Worm (Caenorhabditis elegans): ENCODE measurements around the gene clec-178.
A peak's percentile ranks its signal among the peaks of the same experiment; 100 is the strongest.

clec-178 gene

ce11 chrIV:5632536-5632935 lies 21.2 kb upstream of the clec-178 start:
- TF ChIP-seq mep-1 (tag; optimal IDR thresholded peaks at IDR 0.05) (no peak), bed-3 (GFP tag; optimal IDR thresholded peaks at IDR 0.05) (no peak), mls-2 (tag; optimal IDR thresholded peaks at IDR 0.05) (no peak), sem-2 (GFP tag; optimal IDR thresholded peaks at IDR 0.05) (no peak), nhr-12 (tag; optimal IDR thresholded peaks at IDR 0.05) (no peak), flh-1 (GFP tag; optimal IDR thresholded peaks at IDR 0.05) (no peak), nhr-76 (tag; optimal IDR thresholded peaks at IDR 0.05) (no peak), nhr-2 (tag; optimal IDR thresholded peaks at IDR 0.05) (no peak), lin-32 (GFP tag; optimal IDR thresholded peaks at IDR 0.05) (no peak), elt-3 (tag; optimal IDR thresholded peaks at IDR 0.05) (no peak), hlh-1 (tag; optimal IDR thresholded peaks at IDR 0.05) (no peak), ztf-11 (tag; optimal IDR thresholded peaks at IDR 0.05) (no peak), cnd-1 (tag; optimal IDR thresholded peaks at IDR 0.05) (no peak), drap-1 (GFP tag; optimal IDR thresholded peaks at IDR 0.05) (no peak), nhr-28 (tag; optimal IDR thresholded peaks at IDR 0.05) (no peak), unc-62 (GFP tag; optimal IDR thresholded peaks at IDR 0.05) (no peak), unc-120 (tag; optimal IDR thresholded peaks at IDR 0.05; ENCODE audit: poor library complexity, severe bottlenecking) (no peak), sptf-1 (tag; optimal IDR thresholded peaks at IDR 0.05) (no peak), zip-8 (tag; optimal IDR thresholded peaks at IDR 0.05) (no peak), mab-5 (tag; optimal IDR thresholded peaks at IDR 0.05) (no peak)

DNA sequence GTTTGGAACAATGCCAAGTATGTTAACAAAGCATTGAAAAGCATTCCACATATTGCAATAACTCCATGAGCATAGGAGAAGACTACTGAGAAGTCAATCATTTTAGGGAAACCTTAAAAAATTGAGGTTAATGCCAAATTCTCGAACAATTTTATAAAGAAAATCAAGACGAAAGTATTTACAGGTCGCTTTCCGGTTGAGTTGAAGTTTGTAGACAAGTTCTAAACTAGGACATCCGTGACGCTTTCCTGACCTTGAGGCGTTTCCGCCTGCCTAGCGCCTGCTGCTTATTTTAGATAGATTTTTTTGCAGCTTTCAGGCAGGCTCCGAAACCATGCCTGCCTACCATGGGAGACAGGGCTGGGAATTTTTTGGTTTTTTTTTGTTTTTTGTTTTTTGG lies 18.2 kb upstream of the clec-178 start, which contains the start of gene srd-13:
TSS of gene srd-13 (minus strand) at position 101 of the 400 bp plus-strand sequence.
- TF ChIP-seq sptf-1 (tag; optimal IDR thresholded peaks at IDR 0.05) (no peak), ztf-11 (tag; optimal IDR thresholded peaks at IDR 0.05) (no peak), hlh-1 (tag; optimal IDR thresholded peaks at IDR 0.05) (no peak), lin-32 (GFP tag; optimal IDR thresholded peaks at IDR 0.05) (no peak), cnd-1 (tag; optimal IDR thresholded peaks at IDR 0.05) (no peak), elt-3 (tag; optimal IDR thresholded peaks at IDR 0.05) (no peak), ceh-43 (GFP tag; optimal IDR thresholded peaks at IDR 0.05) (no peak), sem-2 (GFP tag; optimal IDR thresholded peaks at IDR 0.05) (no peak), ces-1 (GFP tag; optimal IDR thresholded peaks at IDR 0.05) (no peak), ceh-83 (GFP tag; optimal IDR thresholded peaks at IDR 0.05) (no peak), unc-120 (tag; optimal IDR thresholded peaks at IDR 0.05; ENCODE audit: poor library complexity, severe bottlenecking) (no peak), elt-1 (tag; optimal IDR thresholded peaks at IDR 0.05; ENCODE audit: borderline replicate concordance, insufficient read depth) (no peak), drap-1 (GFP tag; optimal IDR thresholded peaks at IDR 0.05) (no peak), nhr-28 (tag; optimal IDR thresholded peaks at IDR 0.05) (no peak), nhr-237 (tag; optimal IDR thresholded peaks at IDR 0.05) (no peak), bed-3 (GFP tag; optimal IDR thresholded peaks at IDR 0.05) (no peak), mab-5 (tag; optimal IDR thresholded peaks at IDR 0.05) (no peak), nhr-76 (tag; optimal IDR thresholded peaks at IDR 0.05) (no peak)

DNA sequence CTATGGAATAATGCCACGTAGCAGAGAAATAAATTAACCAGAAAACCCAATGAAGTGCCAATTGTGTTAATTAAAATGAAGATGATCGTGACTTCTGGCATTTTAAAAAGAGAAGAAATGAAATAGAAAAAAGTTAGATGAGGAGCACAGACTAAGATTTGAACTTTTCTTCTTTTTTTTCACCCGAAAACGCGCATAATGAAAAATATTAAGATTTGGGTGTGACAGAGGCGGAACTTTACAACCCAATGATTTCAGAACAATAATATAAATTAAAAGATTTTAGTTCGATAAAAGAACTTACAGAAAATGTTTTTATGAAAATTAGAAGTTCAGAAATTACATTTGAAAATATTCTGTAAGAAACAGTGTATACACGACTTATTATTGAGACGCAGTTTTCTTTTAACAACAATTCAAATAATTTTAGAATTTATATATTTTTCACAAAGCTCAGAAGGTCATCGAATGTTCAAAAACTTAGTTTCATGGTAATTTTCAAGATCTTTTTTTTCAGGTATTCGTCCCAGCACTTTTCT lies 8.2 kb upstream of the clec-178 start, which contains the start of the genes srd-8 and B0547.2:
TSS of gene srd-8 (minus strand) at position 101 of the 539 bp plus-strand sequence.
TSS of gene B0547.2 (plus strand) at position 489 of the 539 bp plus-strand sequence.
- TF ChIP-seq cnd-1 (tag; optimal IDR thresholded peaks at IDR 0.05): no peak
- no peak for TF ChIP-seq nhr-237 (tag; optimal IDR thresholded peaks at IDR 0.05)
- TF ChIP-seq pha-4 (tag; optimal IDR thresholded peaks at IDR 0.05): no peak
- TF ChIP-seq unc-120 (tag; optimal IDR thresholded peaks at IDR 0.05; ENCODE audit: poor library complexity, severe bottlenecking): no peak
- TF ChIP-seq mep-1 (tag; optimal IDR thresholded peaks at IDR 0.05): no peak
- no peak for TF ChIP-seq sptf-1 (tag; optimal IDR thresholded peaks at IDR 0.05)
- no peak for TF ChIP-seq lsy-2 (tag; optimal IDR thresholded peaks at IDR 0.05)
- TF ChIP-seq drap-1 (GFP tag; optimal IDR thresholded peaks at IDR 0.05): no peak
- no peak for TF ChIP-seq elt-1 (tag; optimal IDR thresholded peaks at IDR 0.05; ENCODE audit: borderline replicate concordance, insufficient read depth)
- no peak for TF ChIP-seq ces-1 (GFP tag; optimal IDR thresholded peaks at IDR 0.05)
- TF ChIP-seq lin-32 (GFP tag; optimal IDR thresholded peaks at IDR 0.05): no peak
- no peak for TF ChIP-seq blmp-1 (tag; optimal IDR thresholded peaks at IDR 0.05)
- TF ChIP-seq elt-3 (tag; optimal IDR thresholded peaks at IDR 0.05): no peak

DNA sequence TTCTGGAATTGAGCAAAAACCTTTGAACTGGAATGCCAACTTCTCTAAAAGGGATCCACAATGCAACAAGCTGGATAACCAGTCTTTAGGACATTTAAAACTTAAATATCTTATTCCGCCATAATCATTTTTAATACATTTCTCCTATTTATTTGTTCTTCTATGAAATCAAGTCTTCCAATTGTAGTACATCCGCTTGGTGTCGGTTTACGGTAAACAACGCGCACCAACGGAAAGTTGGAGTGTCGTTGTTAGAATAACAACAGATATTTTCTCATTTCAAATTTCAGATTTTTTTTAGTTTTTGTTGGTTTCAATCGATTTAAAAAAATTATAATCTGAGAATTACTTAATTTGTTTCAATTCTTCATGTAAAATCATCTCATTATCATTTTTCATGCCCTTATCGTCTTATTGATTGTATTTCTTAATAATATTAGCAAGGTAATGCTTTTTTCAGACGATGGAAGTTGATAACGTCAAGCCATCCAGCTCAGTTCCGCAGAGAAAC lies 4.6 kb upstream of the clec-178 start, which contains the start of gene csn-5:
TSS of gene csn-5 (plus strand) at position 461 of the 511 bp plus-strand sequence.
- TF ChIP-seq ces-1 (GFP tag; optimal IDR thresholded peaks at IDR 0.05) (peak; percentile 1), zip-8 (tag; optimal IDR thresholded peaks at IDR 0.05) (no peak)

DNA sequence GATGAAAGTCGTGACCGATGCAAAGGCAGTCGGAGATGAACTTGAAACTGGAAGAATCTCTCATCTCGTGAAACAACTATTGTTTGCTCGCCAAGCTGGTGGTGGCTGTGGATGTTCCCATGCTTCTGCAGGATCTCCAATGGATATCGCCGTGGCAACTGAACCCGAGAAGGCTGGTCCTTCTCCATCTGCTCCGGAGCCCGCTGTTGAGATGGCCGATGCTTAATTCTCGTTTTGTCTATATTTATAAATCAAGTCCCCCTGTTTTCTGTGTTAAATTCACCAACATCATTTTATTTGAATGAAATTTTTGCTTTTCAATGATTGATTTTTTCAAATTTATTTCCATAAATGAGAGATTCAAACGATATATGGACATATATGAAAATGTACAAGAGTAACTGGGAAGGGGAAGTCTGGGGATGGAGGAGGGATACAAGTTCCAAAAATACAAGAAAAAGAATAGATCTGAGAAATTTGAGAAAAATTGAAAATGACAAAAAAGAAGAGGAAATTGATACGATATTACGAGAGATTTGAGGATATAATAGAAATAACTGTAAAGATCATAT lies 2.9 kb upstream of the clec-178 start:
- no peak for TF ChIP-seq lin-32 (GFP tag; optimal IDR thresholded peaks at IDR 0.05)
- peak; percentile 18 for TF ChIP-seq nhr-237 (tag; optimal IDR thresholded peaks at IDR 0.05)
- TF ChIP-seq sptf-1 (tag; optimal IDR thresholded peaks at IDR 0.05): no peak

Data from whole organism, mixed stage, embryonic.